Worm (Caenorhabditis elegans) whole organism, mixed stage, embryonic: Measurements from ENCODE around the gene Y54F10AR.1.

Experiments
- M03D4.4 ChIP-seq: sonication (generic microtip); optimal IDR thresholded peaks from 2 replicates; lab custom pipeline; 2017; ENCODE audit warnings: mild to moderate bottlenecking, missing genetic modification characterization, missing compliant biosample characterization
- bed-3 ChIP-seq: fragments of 200-800 bp; sonication (Bioruptor generic); optimal IDR thresholded peaks from 3 replicates; lab custom pipeline; 2018; ENCODE audit warnings: mild to moderate bottlenecking, missing genetic modification characterization, moderate library complexity, missing compliant biosample characterization
- blmp-1 ChIP-seq: fragments of 150-350 bp; optimal IDR thresholded peaks from 2 replicates; lab custom pipeline; 2014; ENCODE audit warnings: missing biosample characterization, missing genetic modification characterization
- ceh-39 ChIP-seq: fragments of 150-350 bp; optimal IDR thresholded peaks from 2 replicates; lab custom pipeline; 2014; ENCODE audit warnings: missing biosample characterization, missing genetic modification characterization
- ceh-43 ChIP-seq: fragments of 200-800 bp; sonication (Bioruptor generic); optimal IDR thresholded peaks from 2 replicates; lab custom pipeline; 2018; ENCODE audit warnings: mild to moderate bottlenecking, missing genetic modification characterization, moderate library complexity, missing compliant biosample characterization
- ceh-83 ChIP-seq: fragments of 200-800 bp; sonication (Bioruptor generic); optimal IDR thresholded peaks from 2 replicates; lab custom pipeline; 2018; ENCODE audit warnings: mild to moderate bottlenecking, missing genetic modification characterization, missing compliant biosample characterization
- ces-1 ChIP-seq: fragments of 150-350 bp; optimal IDR thresholded peaks from 2 replicates; lab custom pipeline; 2014; ENCODE audit warnings: missing biosample characterization, missing genetic modification reagents, missing genetic modification characterization
- cnd-1 ChIP-seq: fragments of 200-800 bp; sonication (Bioruptor generic); optimal IDR thresholded peaks from 2 replicates; lab custom pipeline; 2018; ENCODE audit warnings: mild to moderate bottlenecking, missing genetic modification characterization, missing compliant biosample characterization
- drap-1 ChIP-seq: fragments of 200-800 bp; sonication (Bioruptor generic); optimal IDR thresholded peaks from 3 replicates; lab custom pipeline; 2018; ENCODE audit warnings: mild to moderate bottlenecking, missing genetic modification characterization, missing compliant biosample characterization
- elt-1 ChIP-seq: sonication (generic microtip); optimal IDR thresholded peaks from 2 replicates; lab custom pipeline; 2017; ENCODE audit warnings: missing genetic modification characterization, mild to moderate bottlenecking, missing compliant biosample characterization, antibody characterized with exemption, moderate library complexity, borderline replicate concordance; ENCODE audit not compliant: insufficient read depth
- elt-3 ChIP-seq: fragments of 150-350 bp; optimal IDR thresholded peaks from 2 replicates; lab custom pipeline; 2014; ENCODE audit warnings: missing biosample characterization, missing genetic modification characterization
- flh-1 ChIP-seq: fragments of 200-800 bp; sonication (Bioruptor generic); optimal IDR thresholded peaks from 2 replicates; lab custom pipeline; 2018; ENCODE audit warnings: mild to moderate bottlenecking, missing genetic modification characterization, moderate library complexity, missing compliant biosample characterization
- ham-2 ChIP-seq: fragments of 200-800 bp; sonication (Bioruptor generic); optimal IDR thresholded peaks from 2 replicates; lab custom pipeline; 2018; ENCODE audit warnings: mild to moderate bottlenecking, missing genetic modification characterization, missing compliant biosample characterization
- hlh-1 ChIP-seq: fragments of 150-350 bp; optimal IDR thresholded peaks from 2 replicates; lab custom pipeline; 2014; ENCODE audit warnings: missing biosample characterization, missing genetic modification reagents, missing genetic modification characterization
- lin-13 ChIP-seq: fragments of 150-350 bp; optimal IDR thresholded peaks from 2 replicates; lab custom pipeline; 2014; ENCODE audit warnings: missing biosample characterization, missing genetic modification characterization
- lin-32 ChIP-seq: fragments of 200-800 bp; sonication (Bioruptor generic); optimal IDR thresholded peaks from 2 replicates; lab custom pipeline; 2018; ENCODE audit warnings: mild to moderate bottlenecking, missing genetic modification characterization, missing compliant biosample characterization
- lsy-2 ChIP-seq: fragments of 150-350 bp; optimal IDR thresholded peaks from 2 replicates; lab custom pipeline; 2014; ENCODE audit warnings: missing biosample characterization, missing genetic modification characterization
- mab-5 ChIP-seq: fragments of 150-350 bp; optimal IDR thresholded peaks from 2 replicates; lab custom pipeline; 2014; ENCODE audit warnings: missing biosample characterization, missing genetic modification characterization
- mep-1 ChIP-seq: fragments of 150-350 bp; optimal IDR thresholded peaks from 2 replicates; lab custom pipeline; 2017; ENCODE audit warnings: missing biosample characterization, missing genetic modification reagents, missing genetic modification characterization, inconsistent platforms
- mls-2 ChIP-seq: sonication (generic microtip); optimal IDR thresholded peaks from 2 replicates; lab custom pipeline; 2016; ENCODE audit warnings: mild to moderate bottlenecking, missing genetic modification characterization, moderate library complexity, missing compliant biosample characterization
- nhr-12 ChIP-seq: fragments of 150-350 bp; optimal IDR thresholded peaks from 2 replicates; lab custom pipeline; 2014; ENCODE audit warnings: missing biosample characterization, missing genetic modification characterization
- nhr-2 ChIP-seq: fragments of 150-350 bp; optimal IDR thresholded peaks from 2 replicates; lab custom pipeline; 2014; ENCODE audit warnings: missing biosample characterization, missing genetic modification characterization
- nhr-237 ChIP-seq: fragments of 150-350 bp; optimal IDR thresholded peaks from 2 replicates; lab custom pipeline; 2014; ENCODE audit warnings: missing biosample characterization, missing genetic modification characterization
- nhr-28 ChIP-seq: fragments of 150-350 bp; optimal IDR thresholded peaks from 2 replicates; lab custom pipeline; 2014; ENCODE audit warnings: missing biosample characterization, missing genetic modification characterization
- nhr-76 ChIP-seq: sonication (generic microtip); optimal IDR thresholded peaks from 2 replicates; lab custom pipeline; 2017; ENCODE audit warnings: missing biosample characterization, missing genetic modification characterization
- pha-4 ChIP-seq: fragments of 150-350 bp; optimal IDR thresholded peaks from 2 replicates; lab custom pipeline; 2018; ENCODE audit warnings: missing biosample characterization, missing genetic modification reagents, missing genetic modification characterization
- sem-2 ChIP-seq: fragments of 200-800 bp; sonication (Bioruptor generic); optimal IDR thresholded peaks from 2 replicates; lab custom pipeline; 2018; ENCODE audit warnings: mild to moderate bottlenecking, missing genetic modification characterization, missing compliant biosample characterization
- snpc-4 ChIP-seq: fragments of 150-350 bp; optimal IDR thresholded peaks from 2 replicates; lab custom pipeline; 2014; ENCODE audit warnings: missing biosample characterization, missing genetic modification characterization
- sptf-1 ChIP-seq: sonication (generic microtip); optimal IDR thresholded peaks from 2 replicates; lab custom pipeline; 2017; ENCODE audit warnings: mild to moderate bottlenecking, missing genetic modification characterization, moderate library complexity, missing compliant biosample characterization
- tbx-8 ChIP-seq: fragments of 200-800 bp; sonication (Bioruptor generic); optimal IDR thresholded peaks from 2 replicates; lab custom pipeline; 2018; ENCODE audit warnings: mild to moderate bottlenecking, missing genetic modification characterization, moderate library complexity, missing compliant biosample characterization
- unc-120 ChIP-seq: sonication (generic microtip); optimal IDR thresholded peaks from 2 replicates; lab custom pipeline; 2017; ENCODE audit warnings: missing genetic modification characterization, missing compliant biosample characterization; ENCODE audit not compliant: poor library complexity, severe bottlenecking
- unc-39 ChIP-seq: fragments of 150-350 bp; optimal IDR thresholded peaks from 2 replicates; lab custom pipeline; 2014; ENCODE audit warnings: missing biosample characterization, missing genetic modification characterization
- unc-62 ChIP-seq: fragments of 150-350 bp; optimal IDR thresholded peaks from 2 replicates; lab custom pipeline; 2014; ENCODE audit warnings: missing biosample characterization, missing genetic modification reagents, missing genetic modification characterization
- zip-8 ChIP-seq: fragments of 150-350 bp; optimal IDR thresholded peaks from 2 replicates; lab custom pipeline; 2014; ENCODE audit warnings: missing biosample characterization, missing genetic modification characterization
- ztf-11 ChIP-seq: fragments of 150-350 bp; optimal IDR thresholded peaks from 2 replicates; lab custom pipeline; 2014; ENCODE audit warnings: missing biosample characterization, missing genetic modification characterization

Y54F10AR.1 gene

ce11 chrIII:2586193-2586592 lies 10.7 kb upstream of the Y54F10AR.1 start, which contains the start of gene gpa-17:
Gene gpa-17 (plus strand): TSS chrIII:2586555.
- no peak for TF ChIP-seq nhr-28 (tag; lab: Kevin White, UChicago)
- TF ChIP-seq lsy-2, result no peak
- no peak for TF ChIP-seq elt-1
- no peak for TF ChIP-seq mep-1 (tag; lab: Kevin White, UChicago)
- TF ChIP-seq ham-2 (GFP tag; lab: Kevin White, UChicago), result no peak
- TF ChIP-seq nhr-237, result no peak
- TF ChIP-seq hlh-1 (tag; lab: Kevin White, UChicago), result no peak
- no peak for TF ChIP-seq flh-1
- no peak for TF ChIP-seq ztf-11 (tag; lab: Kevin White, UChicago)
- TF ChIP-seq nhr-76 (tag; lab: Kevin White, UChicago), result no peak
- TF ChIP-seq zip-8, result no peak
- no peak for TF ChIP-seq lin-32 (GFP tag; lab: Kevin White, UChicago)
- TF ChIP-seq bed-3 (GFP tag; lab: Kevin White, UChicago), result no peak
- no peak for TF ChIP-seq ceh-83
- TF ChIP-seq nhr-2, result no peak
- TF ChIP-seq drap-1, result no peak
- TF ChIP-seq blmp-1 (tag; lab: Kevin White, UChicago), result no peak

DNA sequence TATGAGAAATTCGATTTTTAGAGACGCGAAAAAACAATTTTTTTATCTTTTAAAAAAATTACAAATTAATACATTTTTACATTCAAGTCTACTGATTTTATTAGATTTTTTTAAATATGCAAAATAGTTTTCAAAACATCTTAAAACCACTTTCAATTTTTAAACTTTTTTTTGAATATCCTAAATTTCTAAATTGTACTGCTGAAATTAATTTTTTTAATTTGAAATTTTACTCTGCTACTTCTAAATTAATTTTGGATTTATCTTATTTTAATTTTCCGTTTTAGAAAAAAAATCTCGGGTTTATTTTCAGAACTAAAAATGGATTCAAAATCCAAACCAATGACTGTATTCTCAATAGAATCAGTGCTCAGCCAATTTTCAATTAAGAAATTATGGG lies 3.5 kb upstream of the Y54F10AR.1 start, which contains the start of gene Y71H2B.8:
Gene Y71H2B.8, plus strand, starts transcription at position 301 of the 400 bp plus-strand sequence.
- TF ChIP-seq nhr-12 (no peak), ham-2 (GFP tag; lab: Kevin White, UChicago) (no peak), mep-1 (tag; lab: Kevin White, UChicago) (no peak), mls-2 (tag; lab: Kevin White, UChicago) (no peak), sem-2 (no peak), nhr-2 (no peak), ceh-83 (no peak), nhr-76 (tag; lab: Kevin White, UChicago) (no peak), elt-1 (no peak), hlh-1 (tag; lab: Kevin White, UChicago) (no peak), sptf-1 (tag; lab: Kevin White, UChicago) (no peak), nhr-28 (tag; lab: Kevin White, UChicago) (no peak), bed-3 (GFP tag; lab: Kevin White, UChicago) (no peak), ztf-11 (tag; lab: Kevin White, UChicago) (no peak)

DNA sequence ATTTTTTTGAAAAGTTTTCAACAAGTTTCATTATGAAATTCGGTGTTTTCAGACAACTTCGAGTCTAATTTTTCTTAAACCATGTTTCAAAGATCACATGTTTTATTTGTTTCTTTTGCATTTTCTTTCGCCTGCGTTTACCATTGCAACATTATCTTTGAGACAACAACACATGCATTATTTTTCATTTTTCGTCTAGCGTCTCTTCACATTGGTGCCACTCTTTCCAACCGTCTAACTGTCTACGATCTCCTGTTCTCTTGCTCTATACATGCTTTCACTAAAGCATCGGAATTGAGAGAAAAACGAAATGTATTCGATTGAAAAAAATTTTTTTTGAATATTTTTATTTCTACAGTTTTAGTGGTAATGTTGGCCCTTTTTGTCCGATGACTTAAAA lies 3.1 kb upstream of the Y54F10AR.1 start:
- TF ChIP-seq mep-1 (tag; lab: Kevin White, UChicago) (peak; percentile 5), elt-3 (no peak), ces-1 (peak; percentile 55), cnd-1 (tag; lab: Kevin White, UChicago) (no peak), mab-5 (tag; lab: Kevin White, UChicago) (peak; percentile 22), hlh-1 (tag; lab: Kevin White, UChicago) (peak; percentile 46)

DNA sequence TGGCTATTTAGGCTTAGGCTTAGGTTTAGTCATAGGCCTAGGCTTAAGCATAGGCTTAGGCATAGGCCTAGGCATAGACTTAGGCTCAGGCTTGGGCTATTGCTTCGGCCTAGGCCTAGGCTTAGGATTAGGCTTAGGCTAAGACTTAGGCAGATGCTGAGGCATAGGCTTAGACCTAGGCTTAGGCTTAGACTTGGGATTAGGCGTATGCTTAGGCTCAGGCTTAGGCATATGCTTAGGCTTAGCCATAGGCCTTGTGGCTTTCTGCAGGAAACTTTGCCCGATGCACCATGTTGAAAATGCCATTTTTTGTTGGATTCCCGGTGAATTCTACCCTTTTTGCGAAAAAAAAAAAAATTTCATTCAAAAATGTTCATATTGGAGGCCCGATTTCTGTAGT lies 2.5 kb upstream of the Y54F10AR.1 start:
- TF ChIP-seq bed-3 (GFP tag; lab: Kevin White, UChicago) (no peak), lsy-2 (no peak), ceh-43 (GFP tag; lab: Kevin White, UChicago) (no peak), mab-5 (tag; lab: Kevin White, UChicago) (no peak), nhr-2 (no peak), ceh-39 (tag; lab: Kevin White, UChicago) (no peak)

DNA sequence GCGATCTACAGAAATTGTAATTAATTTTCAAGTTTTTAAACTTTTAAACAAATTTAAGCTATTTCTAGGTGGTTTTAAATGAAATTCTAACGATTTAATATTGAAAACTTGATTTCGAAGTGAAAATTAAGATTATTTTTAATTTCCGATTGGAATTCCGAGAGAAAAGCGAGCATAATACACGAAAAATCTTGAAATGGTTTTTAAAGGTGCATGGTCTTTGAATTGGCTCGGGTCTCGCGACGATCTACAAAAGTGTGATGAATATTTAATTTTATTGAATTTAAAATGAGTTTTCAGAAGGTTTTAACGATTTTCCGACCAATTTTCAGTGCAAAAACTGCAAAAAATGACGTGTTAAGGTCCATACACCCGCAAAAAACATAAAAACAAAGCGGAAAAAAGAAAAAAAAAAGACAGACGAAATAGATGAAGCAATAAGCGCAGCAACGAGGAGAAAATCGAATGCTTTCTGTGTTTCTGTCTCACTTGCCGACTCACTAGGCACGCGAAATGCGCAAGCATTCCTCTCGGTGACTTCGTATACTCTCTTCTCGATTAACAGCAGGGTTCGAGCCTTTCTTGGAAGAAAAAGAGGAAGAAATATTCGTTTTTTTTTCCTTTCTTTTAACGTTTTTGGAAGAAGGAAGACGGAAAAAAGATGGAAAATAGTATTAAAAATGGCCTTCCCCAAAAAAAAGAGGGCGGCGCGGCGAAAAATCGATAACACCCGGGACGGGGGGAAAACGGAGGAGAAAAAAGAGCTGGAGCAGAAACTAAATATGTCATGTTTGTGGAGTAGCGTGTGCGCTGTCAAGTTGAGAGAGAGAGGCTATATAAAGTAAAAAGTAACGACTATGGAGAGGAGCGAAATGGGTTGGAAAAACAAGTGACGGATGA lies 1.1 kb upstream of the Y54F10AR.1 start:
- peak; percentile 69 for TF ChIP-seq ham-2 (GFP tag; lab: Kevin White, UChicago)
- no peak for TF ChIP-seq ztf-11 (tag; lab: Kevin White, UChicago)
- TF ChIP-seq cnd-1 (tag; lab: Kevin White, UChicago), result no peak
- peak; percentile 43 for TF ChIP-seq mep-1 (tag; lab: Kevin White, UChicago)
- TF ChIP-seq nhr-28 (tag; lab: Kevin White, UChicago), result no peak
- no peak for TF ChIP-seq tbx-8 (GFP tag; lab: Kevin White, UChicago)
- peak; percentile 41 for TF ChIP-seq mls-2 (tag; lab: Kevin White, UChicago)
- TF ChIP-seq bed-3 (GFP tag; lab: Kevin White, UChicago), result no peak
- no peak for TF ChIP-seq unc-39 (tag; lab: Kevin White, UChicago)
- peak; percentile 7 for TF ChIP-seq hlh-1 (tag; lab: Kevin White, UChicago)
- TF ChIP-seq elt-1, result no peak
- TF ChIP-seq nhr-76 (tag; lab: Kevin White, UChicago), result no peak
- peak; percentile 75 for TF ChIP-seq sptf-1 (tag; lab: Kevin White, UChicago)
- TF ChIP-seq unc-120 (tag; lab: Kevin White, UChicago), result peak; percentile 48
- peak; percentile 38 for TF ChIP-seq drap-1
- TF ChIP-seq zip-8, result no peak
- peak; percentile 2 for TF ChIP-seq lin-32 (GFP tag; lab: Kevin White, UChicago)
- TF ChIP-seq lin-13, result peak; percentile 14
- TF ChIP-seq ces-1, result peak; percentile 49
- no peak for TF ChIP-seq blmp-1 (tag; lab: Kevin White, UChicago)
- TF ChIP-seq ceh-39 (tag; lab: Kevin White, UChicago), result no peak
- no peak for TF ChIP-seq snpc-4 (tag; lab: Kevin White, UChicago)
- no peak for TF ChIP-seq sem-2
- no peak for TF ChIP-seq nhr-12
- no peak for TF ChIP-seq nhr-2
- peak; percentile 19 for TF ChIP-seq M03D4.4 (tag; lab: Kevin White, UChicago)
- peak; percentile 44 for TF ChIP-seq lsy-2
- TF ChIP-seq elt-3, result no peak
- no peak for TF ChIP-seq mab-5 (tag; lab: Kevin White, UChicago)
- peak; percentile 38 for TF ChIP-seq ceh-83
- TF ChIP-seq unc-62 (GFP tag; lab: Kevin White, UChicago), result no peak
- TF ChIP-seq flh-1, result no peak
- no peak for TF ChIP-seq pha-4 (tag; lab: Kevin White, UChicago)
- TF ChIP-seq nhr-237, result no peak
